Fruit fly (Drosophila melanogaster) whole organism, embryonic: ENCODE data around the gene Best3.

ENCODE experiments used
- ATbp ChIP-seq: fragments of 200-800 bp; sonication (Bioruptor generic); optimal IDR thresholded peaks from 2 replicates; lab custom pipeline; 2017; ENCODE audit warnings: missing biosample characterization, mild to moderate bottlenecking, missing genetic modification characterization, missing genetic modification reagents
- Abd-B ChIP-seq: fragments of 200-800 bp; sonication (Bioruptor generic); optimal IDR thresholded peaks from 2 replicates; lab custom pipeline; 2018; ENCODE audit warnings: missing biosample characterization, mild to moderate bottlenecking, missing genetic modification characterization, moderate library complexity
- CG1024 ChIP-seq: fragments of 200-800 bp; sonication (Bioruptor generic); IDR thresholded peaks from 2 replicates; pipeline ENCODE4 v1.3.6; 2022; ENCODE audit warnings: missing biosample characterization, missing genetic modification characterization
- CG10267 ChIP-seq: fragments of 200-800 bp; sonication (Bioruptor generic); optimal IDR thresholded peaks from 2 replicates; lab custom pipeline; 2018; ENCODE audit warnings: missing biosample characterization, mild to moderate bottlenecking, missing genetic modification characterization, moderate library complexity
- CG10543 ChIP-seq: fragments of 200-800 bp; sonication (Bioruptor generic); optimal IDR thresholded peaks from 3 replicates; lab custom pipeline; 2017; ENCODE audit warnings: missing biosample characterization, mild to moderate bottlenecking, missing genetic modification characterization, moderate library complexity
- CG10979 ChIP-seq: fragments of 200-800 bp; sonication (Bioruptor generic); optimal IDR thresholded peaks from 2 replicates; lab custom pipeline; 2018; ENCODE audit warnings: missing biosample characterization, mild to moderate bottlenecking, missing genetic modification characterization, moderate library complexity
- CG11456 ChIP-seq: fragments of 200-800 bp; sonication (Bioruptor generic); IDR thresholded peaks from 3 replicates; pipeline ENCODE4 v1.3.6; 2022; ENCODE audit warnings: missing biosample characterization, missing genetic modification characterization
- CG11504 ChIP-seq: fragments of 200-800 bp; sonication (Bioruptor generic); optimal IDR thresholded peaks from 3 replicates; lab custom pipeline; 2019; ENCODE audit warnings: missing biosample characterization, mild to moderate bottlenecking, missing genetic modification characterization, moderate library complexity
- CG12391 ChIP-seq: fragments of 200-800 bp; sonication (Bioruptor generic); optimal IDR thresholded peaks from 3 replicates; lab custom pipeline; 2018; ENCODE audit warnings: missing biosample characterization, mild to moderate bottlenecking, missing genetic modification characterization, moderate library complexity
- CG13624 ChIP-seq: fragments of 200-800 bp; sonication (Bioruptor generic); optimal IDR thresholded peaks from 2 replicates; lab custom pipeline; 2016; ENCODE audit warnings: missing biosample characterization, missing genetic modification characterization
- CG14860 ChIP-seq: fragments of 200-800 bp; sonication (Bioruptor generic); IDR thresholded peaks from 3 replicates; pipeline ENCODE4 v1.3.6; 2022; ENCODE audit warnings: missing biosample characterization, missing genetic modification characterization; ENCODE audit not compliant: partially characterized antibody
- CG1603 ChIP-seq: fragments of 200-800 bp; sonication (Bioruptor generic); optimal IDR thresholded peaks from 2 replicates; lab custom pipeline; 2019; ENCODE audit warnings: missing biosample characterization, mild to moderate bottlenecking, missing genetic modification characterization, moderate library complexity
- CG17361 ChIP-seq: fragments of 200-800 bp; sonication (Bioruptor generic); IDR thresholded peaks from 3 replicates; pipeline ENCODE4 v1.3.6; 2022; ENCODE audit warnings: missing biosample characterization, missing genetic modification characterization
- CG17829 ChIP-seq: fragments of 200-800 bp; optimal IDR thresholded peaks from 2 replicates; lab custom pipeline; 2019; ENCODE audit warnings: missing biosample characterization, mild to moderate bottlenecking, missing genetic modification characterization, moderate library complexity
- CG18262 ChIP-seq: fragments of 200-800 bp; optimal IDR thresholded peaks from 3 replicates; lab custom pipeline; 2019; ENCODE audit warnings: missing biosample characterization, mild to moderate bottlenecking, missing genetic modification characterization, moderate library complexity
- CG2116 ChIP-seq: fragments of 200-800 bp; sonication (Bioruptor generic); optimal IDR thresholded peaks from 3 replicates; lab custom pipeline; 2018; ENCODE audit warnings: missing biosample characterization, mild to moderate bottlenecking, missing genetic modification characterization
- CG2875 ChIP-seq: fragments of 200-800 bp; sonication (Bioruptor generic); optimal IDR thresholded peaks from 2 replicates; lab custom pipeline; 2017; ENCODE audit warnings: missing biosample characterization, mild to moderate bottlenecking, missing genetic modification characterization, missing genetic modification reagents
- CG3065 ChIP-seq: fragments of 200-800 bp; sonication (Bioruptor generic); optimal IDR thresholded peaks from 2 replicates; lab custom pipeline; 2016; ENCODE audit warnings: missing biosample characterization, missing genetic modification characterization
- CG32772 ChIP-seq: fragments of 200-800 bp; sonication (Bioruptor generic); IDR thresholded peaks from 2 replicates; pipeline ENCODE4 v1.3.6; 2022; ENCODE audit warnings: missing biosample characterization, missing genetic modification characterization
- CG6689 ChIP-seq: fragments of 200-800 bp; sonication (Bioruptor generic); IDR thresholded peaks from 2 replicates; pipeline ENCODE4 v1.3.6; 2022; ENCODE audit warnings: missing biosample characterization, missing genetic modification characterization
- CG7556 ChIP-seq: fragments of 200-800 bp; sonication (Bioruptor generic); optimal IDR thresholded peaks from 2 replicates; lab custom pipeline; 2017; ENCODE audit warnings: missing biosample characterization, mild to moderate bottlenecking, missing genetic modification characterization
- CG8290 ChIP-seq, 3 experiments: fragments of 200-800 bp; sonication (Bioruptor generic); optimal IDR thresholded peaks; 2 replicates each; lab custom pipeline; 2016 to 2019; ENCODE audit warnings: missing biosample characterization in 3 of 3, missing genetic modification characterization in 3 of 3, mild to moderate bottlenecking in 2 of 3, moderate library complexity in 1 of 3
- CG8924 ChIP-seq: fragments of 200-800 bp; optimal IDR thresholded peaks from 3 replicates; lab custom pipeline; 2019; ENCODE audit warnings: missing biosample characterization, mild to moderate bottlenecking, missing genetic modification characterization, moderate library complexity
- CG9727 ChIP-seq: fragments of 200-800 bp; sonication (Bioruptor generic); optimal IDR thresholded peaks from 3 replicates; lab custom pipeline; 2017; ENCODE audit warnings: missing biosample characterization, mild to moderate bottlenecking, missing genetic modification characterization
- Hmx ChIP-seq: fragments of 200-800 bp; sonication (Bioruptor generic); optimal IDR thresholded peaks from 2 replicates; lab custom pipeline; 2016; ENCODE audit warnings: missing biosample characterization, missing genetic modification characterization
- Meics ChIP-seq: fragments of 200-800 bp; sonication (Bioruptor generic); optimal IDR thresholded peaks from 2 replicates; lab custom pipeline; 2017; ENCODE audit warnings: missing biosample characterization, mild to moderate bottlenecking, missing genetic modification characterization
- Rfx ChIP-seq: fragments of 200-800 bp; sonication (Bioruptor generic); IDR thresholded peaks from 2 replicates; pipeline ENCODE4 v1.3.6; 2022; ENCODE audit warnings: missing biosample characterization, missing genetic modification characterization
- Xrp1 ChIP-seq: fragments of 200-800 bp; sonication (Bioruptor generic); IDR thresholded peaks from 2 replicates; pipeline ENCODE4 v1.3.6; 2022; ENCODE audit warnings: missing biosample characterization, missing genetic modification characterization
- bigmax ChIP-seq: fragments of 200-800 bp; sonication (Bioruptor generic); optimal IDR thresholded peaks from 2 replicates; lab custom pipeline; 2018; ENCODE audit warnings: missing biosample characterization, mild to moderate bottlenecking, missing genetic modification characterization
- chif ChIP-seq, 2 experiments: fragments of 200-800 bp; sonication (Bioruptor generic); optimal IDR thresholded peaks; 3 replicates each; lab custom pipeline; 2016; ENCODE audit warnings: missing biosample characterization in 2 of 2, missing genetic modification characterization in 2 of 2
- dmrt11E ChIP-seq: fragments of 200-800 bp; sonication (Bioruptor generic); optimal IDR thresholded peaks from 3 replicates; lab custom pipeline; 2018; ENCODE audit warnings: missing biosample characterization, mild to moderate bottlenecking, missing genetic modification characterization, moderate library complexity
- gem ChIP-seq: fragments of 200-800 bp; sonication (Bioruptor generic); optimal IDR thresholded peaks from 2 replicates; lab custom pipeline; 2019; ENCODE audit warnings: missing biosample characterization, mild to moderate bottlenecking, missing genetic modification characterization, moderate library complexity
- nerfin-2 ChIP-seq: fragments of 200-800 bp; sonication (Bioruptor generic); IDR thresholded peaks from 2 replicates; pipeline ENCODE4 v1.3.6; 2022; ENCODE audit warnings: missing biosample characterization, missing genetic modification characterization; ENCODE audit not compliant: partially characterized antibody
- odd ChIP-seq: fragments of 200-800 bp; sonication (Bioruptor generic); optimal IDR thresholded peaks from 2 replicates; lab custom pipeline; 2017; ENCODE audit warnings: missing biosample characterization, mild to moderate bottlenecking, missing genetic modification characterization
- phol ChIP-seq: fragments of 200-800 bp; sonication (Bioruptor generic); optimal IDR thresholded peaks from 3 replicates; lab custom pipeline; 2018; ENCODE audit warnings: missing biosample characterization, mild to moderate bottlenecking, missing genetic modification characterization, moderate library complexity
- pita ChIP-seq: fragments of 200-800 bp; sonication (Bioruptor generic); optimal IDR thresholded peaks from 2 replicates; lab custom pipeline; 2017; ENCODE audit warnings: missing biosample characterization, mild to moderate bottlenecking, missing genetic modification characterization
- rib ChIP-seq: fragments of 200-800 bp; sonication (Bioruptor generic); IDR thresholded peaks from 2 replicates; pipeline ENCODE4 v1.3.6; 2022; ENCODE audit warnings: missing biosample characterization, missing genetic modification characterization
- row ChIP-seq: fragments of 200-800 bp; sonication (Bioruptor generic); IDR thresholded peaks from 3 replicates; pipeline ENCODE4 v1.3.6; 2022; ENCODE audit warnings: missing biosample characterization, missing genetic modification characterization
- sd ChIP-seq: fragments of 200-800 bp; sonication (Bioruptor generic); optimal IDR thresholded peaks from 3 replicates; lab custom pipeline; 2018; ENCODE audit warnings: missing biosample characterization, mild to moderate bottlenecking, missing genetic modification characterization, moderate library complexity
- so ChIP-seq: fragments of 200-800 bp; sonication (Bioruptor generic); IDR thresholded peaks from 3 replicates; pipeline ENCODE4 v1.3.6; 2022; ENCODE audit warnings: missing biosample characterization, missing genetic modification characterization
- trh ChIP-seq: fragments of 200-800 bp; sonication (Bioruptor generic); optimal IDR thresholded peaks from 2 replicates; lab custom pipeline; 2016; ENCODE audit warnings: missing biosample characterization, missing genetic modification characterization
- twi ChIP-seq: fragments of 200-800 bp; optimal IDR thresholded peaks from 2 replicates; lab custom pipeline; 2019; ENCODE audit warnings: missing biosample characterization, mild to moderate bottlenecking, missing genetic modification characterization, moderate library complexity
- unpg ChIP-seq: fragments of 200-800 bp; sonication (Bioruptor generic); optimal IDR thresholded peaks from 3 replicates; lab custom pipeline; 2018; ENCODE audit warnings: missing biosample characterization, mild to moderate bottlenecking, missing genetic modification characterization, moderate library complexity

Gene Best3

DNA sequence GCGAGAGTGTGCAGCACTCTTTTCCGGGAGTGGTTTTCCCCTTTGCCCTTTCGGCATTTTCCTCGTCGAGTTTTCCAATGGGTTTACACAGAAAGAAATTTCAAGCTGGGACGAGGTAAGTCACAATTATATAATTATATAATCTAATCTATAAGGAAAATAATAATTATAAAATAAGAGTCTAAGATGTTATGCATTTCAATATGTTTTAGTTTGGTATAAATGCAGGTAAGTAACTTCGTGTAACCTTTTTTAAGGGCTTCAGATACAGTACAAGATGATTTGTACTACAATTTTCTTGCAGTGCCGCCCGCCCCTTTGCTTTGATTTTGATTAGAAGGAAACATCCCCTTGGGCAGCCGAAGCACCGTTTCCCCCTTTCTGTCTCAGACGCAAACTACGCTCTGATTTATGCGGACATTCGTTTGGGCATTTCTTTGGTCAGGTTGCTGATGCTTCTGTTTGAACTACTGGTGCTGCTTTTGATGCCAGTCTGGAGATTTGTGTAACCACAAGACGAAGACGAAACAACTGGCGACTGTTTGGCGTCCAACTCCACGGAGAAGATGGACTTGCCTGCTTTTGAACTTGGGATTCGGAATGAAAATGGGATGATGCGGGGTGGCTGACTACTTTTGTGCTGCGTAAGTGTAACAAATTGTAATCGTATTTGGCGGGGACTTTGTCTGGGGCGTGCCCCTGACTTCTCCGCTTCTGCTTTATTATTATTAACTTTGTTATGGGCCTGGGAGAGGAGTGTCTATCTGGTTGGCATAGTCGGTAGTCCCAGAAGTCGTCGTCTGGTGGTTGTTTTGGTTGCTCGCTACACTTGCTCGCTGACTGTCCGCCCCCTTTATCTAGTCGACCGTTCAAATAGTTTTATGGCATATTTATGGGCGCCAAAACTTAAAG lies 9.1 kb upstream of the Best3 start (continued):
- TF ChIP-seq CG6689 (GFP tag; lab: Robert Waterston, UW) (peak; percentile 49; the same call in 1 of the 2 replicates), unpg (GFP tag; lab: Kevin White, UChicago) (peak; percentile 53), CG10543 (GFP tag; lab: Kevin White, UChicago) (no peak), CG10979 (tag; lab: Kevin White, UChicago) (peak; percentile 90)

DNA sequence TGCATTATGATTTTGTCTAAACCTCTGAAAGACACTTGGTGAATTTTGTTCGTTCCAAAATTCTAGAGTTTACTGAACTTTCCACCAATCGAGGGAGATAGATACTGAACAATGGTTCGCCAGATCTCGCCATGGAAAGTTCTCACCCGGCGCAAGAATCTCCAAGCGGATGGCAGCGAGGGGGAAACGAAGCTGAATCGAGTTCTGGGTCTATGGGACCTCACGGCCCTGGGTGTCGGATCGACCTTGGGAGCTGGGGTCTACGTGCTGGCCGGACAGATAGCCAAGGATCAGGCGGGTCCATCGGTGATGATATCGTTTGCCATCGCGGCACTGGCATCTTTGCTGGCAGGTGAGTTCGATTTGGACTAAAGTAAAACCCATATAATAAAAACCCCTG lies 3.9 kb upstream of the Best3 start:
- TF ChIP-seq Hmx: no peak
- no peak for TF ChIP-seq CG32772 (GFP tag; lab: Robert Waterston, UW)
- no peak for TF ChIP-seq twi (tag; lab: Kevin White, UChicago)
- TF ChIP-seq CG6689 (GFP tag; lab: Robert Waterston, UW): no peak
- TF ChIP-seq CG1024 (GFP tag; lab: Robert Waterston, UW): no peak
- no peak for TF ChIP-seq CG14860 (GFP tag; lab: Robert Waterston, UW)
- no peak for TF ChIP-seq Meics (GFP tag; lab: Kevin White, UChicago)
- TF ChIP-seq pita (GFP tag; lab: Kevin White, UChicago): no peak
- TF ChIP-seq bigmax (GFP tag; lab: Kevin White, UChicago): no peak
- TF ChIP-seq CG3065 (GFP tag; lab: Kevin White, UChicago): no peak
- TF ChIP-seq trh: no peak
- TF ChIP-seq odd (GFP tag; lab: Kevin White, UChicago): no peak
- no peak for TF ChIP-seq rib (GFP tag; lab: Robert Waterston, UW)
- no peak for TF ChIP-seq CG7556 (GFP tag; lab: Kevin White, UChicago)
- TF ChIP-seq CG8290 (GFP tag; optimal IDR thresholded peaks at IDR 0.05; lab: Kevin White, UChicago): no peak
- TF ChIP-seq CG8290 (tag; optimal IDR thresholded peaks at IDR 0.05; lab: Kevin White, UChicago): no peak
- TF ChIP-seq ATbp (GFP tag; lab: Kevin White, UChicago): no peak
- no peak for TF ChIP-seq CG13624 (GFP tag; lab: Kevin White, UChicago)
- TF ChIP-seq CG2875 (GFP tag; lab: Kevin White, UChicago): no peak
- no peak for TF ChIP-seq nerfin-2 (GFP tag; lab: Robert Waterston, UW)
- TF ChIP-seq, all 482 proteins: peak for 0

DNA sequence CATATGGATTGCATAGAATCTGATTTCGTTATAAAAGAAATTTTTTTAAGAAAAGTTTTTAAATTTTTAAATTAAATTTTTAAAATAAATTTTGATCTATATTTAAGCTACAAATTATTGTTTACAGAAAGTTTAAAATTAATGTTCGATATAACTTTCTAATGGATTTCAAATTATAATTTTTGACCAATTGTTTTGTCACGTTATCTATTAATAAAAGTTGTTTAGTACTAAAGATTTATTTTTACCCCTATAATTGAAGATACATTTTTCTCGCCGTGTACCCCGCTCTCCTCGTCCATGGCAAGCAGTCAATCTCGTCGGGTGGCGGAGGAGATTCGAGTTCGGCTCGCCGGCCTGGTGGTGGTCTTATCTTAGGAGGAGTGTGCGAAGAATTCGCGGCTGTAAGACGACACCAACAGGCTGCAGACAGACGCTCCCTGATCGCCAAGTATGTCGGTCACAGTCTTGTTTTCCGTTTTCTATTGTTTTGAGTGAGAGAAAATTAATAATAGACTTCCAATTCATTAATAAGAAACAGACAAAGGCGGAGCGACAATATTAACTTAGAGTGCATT lies 2.5 kb upstream of the Best3 start:
- TF ChIP-seq Abd-B (no peak), CG11456 (GFP tag; lab: Robert Waterston, UW) (0 out of 3 replicates have a peak, but pooled peaks have one; percentile 12), Xrp1 (GFP tag; lab: Robert Waterston, UW) (peak; percentile 50), phol (peak; percentile 10), CG9727 (peak; percentile 42), CG10267 (tag; lab: Kevin White, UChicago) (peak; percentile 11), dmrt11E (tag; lab: Kevin White, UChicago) (peak; percentile 22), CG2116 (GFP tag; lab: Kevin White, UChicago) (no peak), CG8290 (GFP tag; optimal IDR thresholded peaks at IDR 0.05; lab: Kevin White, UChicago) (no peak), CG8290 (tag; optimal IDR thresholded peaks at IDR 0.05; lab: Kevin White, UChicago) (peak in 1 of 2 experiments; percentile 31), CG1603 (tag; lab: Kevin White, UChicago) (no peak), sd (tag; lab: Kevin White, UChicago) (peak; percentile 12), Rfx (GFP tag; lab: Robert Waterston, UW) (0 out of 2 replicates have a peak, but pooled peaks have one; percentile 4), CG8924 (peak; percentile 1), CG18262 (tag; lab: Kevin White, UChicago) (peak; percentile 51), CG12391 (tag; lab: Kevin White, UChicago) (peak; percentile 12), so (GFP tag; lab: Robert Waterston, UW) (peak; percentile 49; the same call in 1 of the 3 replicates), chif (GFP tag; optimal IDR thresholded peaks at IDR 0.05; lab: Kevin White, UChicago) (no peak), row (GFP tag; lab: Robert Waterston, UW) (peak; percentile 21; the same call in 1 of the 3 replicates), gem (peak; percentile 34), CG11504 (tag; lab: Kevin White, UChicago) (peak; percentile 31), CG17829 (tag; lab: Kevin White, UChicago) (peak; percentile 7), CG17361 (GFP tag; lab: Robert Waterston, UW) (peak; percentile 54; the same call in 1 of the 3 replicates)
